Worm (Caenorhabditis elegans) whole organism, L4 larva: Measurements from ENCODE around the gene F54D1.6.

Source experiments
- Y48G9A.11 ChIP-seq: fragments of 200-800 bp; sonication (Bioruptor generic); IDR thresholded peaks from 2 replicates; pipeline ENCODE4 v1.3.6; 2022; ENCODE audit warnings: missing genetic modification reagents, missing genetic modification characterization, missing compliant biosample characterization
- ZK337.2 ChIP-seq: fragments of 200-800 bp; sonication (Bioruptor generic); IDR thresholded peaks from 2 replicates; pipeline ENCODE4 v1.3.6; 2022; ENCODE audit warnings: missing genetic modification reagents, missing genetic modification characterization, missing compliant biosample characterization
- ctbp-1 ChIP-seq: fragments of 200-800 bp; sonication (Bioruptor generic); IDR thresholded peaks from 2 replicates; pipeline ENCODE4 v1.3.6; 2022; ENCODE audit warnings: missing genetic modification reagents, missing genetic modification characterization, missing compliant biosample characterization
- dmd-8 ChIP-seq: fragments of 200-800 bp; sonication (Bioruptor generic); IDR thresholded peaks from 2 replicates; pipeline ENCODE4 v1.3.6; 2022; ENCODE audit warnings: missing genetic modification characterization, missing compliant biosample characterization
- lin-39 ChIP-seq: fragments of 150-350 bp; optimal IDR thresholded peaks from 2 replicates; lab custom pipeline; 2014; ENCODE audit warnings: missing biosample characterization, missing genetic modification reagents, missing genetic modification characterization
- mep-1 ChIP-seq: fragments of 150-350 bp; sonication (generic microtip); optimal IDR thresholded peaks from 3 replicates; lab custom pipeline; 2014; ENCODE audit warnings: missing biosample characterization, missing genetic modification characterization
- nhr-28 ChIP-seq: fragments of 150-350 bp; optimal IDR thresholded peaks from 2 replicates; lab custom pipeline; 2014; ENCODE audit warnings: missing biosample characterization, missing genetic modification characterization
- nhr-76 ChIP-seq: fragments of 150-350 bp; optimal IDR thresholded peaks from 2 replicates; lab custom pipeline; 2014; ENCODE audit warnings: missing biosample characterization, missing genetic modification characterization
- pha-4 ChIP-seq, 2 experiments: fragments of 150-350 bp in 1 of 2; fragments of 200-800 bp in 1 of 2; sonication (Bioruptor generic) in 1 of 2; IDR thresholded peaks in 1 of 2; optimal IDR thresholded peaks in 1 of 2; 2 replicates each; pipeline versions ENCODE4 v1.3.6 to Lab custom; 2014 to 2022; ENCODE audit warnings: missing genetic modification characterization in 2 of 2, missing genetic modification reagents in 2 of 2, missing biosample characterization in 1 of 2, missing compliant biosample characterization in 1 of 2
- unc-130 ChIP-seq: sonication (generic microtip); optimal IDR thresholded peaks from 2 replicates; lab custom pipeline; 2016; ENCODE audit warnings: missing genetic modification reagents, missing genetic modification characterization, missing compliant biosample characterization
- unc-39 ChIP-seq: sonication (generic microtip); optimal IDR thresholded peaks from 2 replicates; lab custom pipeline; 2017; ENCODE audit warnings: missing biosample characterization, missing genetic modification characterization
- zag-1 ChIP-seq: fragments of 150-350 bp; optimal IDR thresholded peaks from 2 replicates; lab custom pipeline; 2014; ENCODE audit warnings: missing biosample characterization, missing genetic modification characterization

- no peak for TF ChIP-seq unc-130 (GFP tag; lab: Kevin White, UChicago)
- no peak for TF ChIP-seq ctbp-1 (GFP tag; lab: Robert Waterston, UW)
- TF ChIP-seq unc-39 (tag; lab: Kevin White, UChicago), result no peak
- no peak for TF ChIP-seq dmd-8
- TF ChIP-seq Y48G9A.11 (GFP tag; lab: Robert Waterston, UW), result no peak
- no peak for TF ChIP-seq mep-1
- no peak for TF ChIP-seq lin-39 (tag; lab: Kevin White, UChicago)
- TF ChIP-seq ZK337.2 (GFP tag; lab: Robert Waterston, UW), result no peak
- TF ChIP-seq pha-4 (GFP tag; IDR thresholded peaks at IDR 0.05; lab: Robert Waterston, UW), result no peak
- no peak for TF ChIP-seq pha-4 (tag; optimal IDR thresholded peaks at IDR 0.05; lab: Kevin White, UChicago)
- TF ChIP-seq nhr-28 (tag; lab: Kevin White, UChicago), result no peak
- TF ChIP-seq zag-1 (tag; lab: Kevin White, UChicago), result no peak
- TF ChIP-seq nhr-76 (tag; lab: Kevin White, UChicago), result no peak
Measured at ce11 chrIV:11285239-11285638, 2.4 kb upstream of the F54D1.6 start.
